Fruit fly (Drosophila melanogaster) whole organism, prepupa: ENCODE measurements around the gene CG43658.
A peak's percentile ranks its signal among the peaks of the same experiment; 100 is the strongest.

Source experiments
- Blimp-1 ChIP-seq: fragments of 200-800 bp; sonication (Bioruptor generic); optimal IDR thresholded peaks from 3 replicates; lab custom pipeline; 2017; ENCODE audit warnings: missing biosample characterization, missing genetic modification characterization, mild to moderate bottlenecking, moderate library complexity, missing genetic modification reagents
- CG10631 ChIP-seq: fragments of 200-800 bp; sonication (Bioruptor generic); optimal IDR thresholded peaks from 2 replicates; lab custom pipeline; 2016; ENCODE audit warnings: missing biosample characterization, missing genetic modification characterization
- CG10669 ChIP-seq: fragments of 200-800 bp; sonication (Bioruptor generic); optimal IDR thresholded peaks from 3 replicates; lab custom pipeline; 2018; ENCODE audit warnings: missing biosample characterization, mild to moderate bottlenecking, missing genetic modification characterization, moderate library complexity
- CG11762 ChIP-seq: fragments of 200-800 bp; sonication (Bioruptor generic); optimal IDR thresholded peaks from 3 replicates; lab custom pipeline; 2016; ENCODE audit warnings: missing biosample characterization, missing genetic modification characterization; ENCODE audit not compliant: insufficient read depth
- CG15336 ChIP-seq: fragments of 200-800 bp; sonication (Bioruptor generic); IDR thresholded peaks from 2 replicates; pipeline ENCODE4 v1.3.6; 2022; ENCODE audit warnings: missing biosample characterization, missing genetic modification characterization
- CG1621 ChIP-seq: fragments of 200-800 bp; sonication (Bioruptor generic); optimal IDR thresholded peaks from 3 replicates; lab custom pipeline; 2018; ENCODE audit warnings: missing biosample characterization, mild to moderate bottlenecking, missing genetic modification characterization
- CG16779 ChIP-seq: fragments of 200-800 bp; sonication (Bioruptor generic); optimal IDR thresholded peaks from 3 replicates; lab custom pipeline; 2017; ENCODE audit warnings: missing biosample characterization, mild to moderate bottlenecking, missing genetic modification characterization
- CG3032 ChIP-seq: fragments of 200-800 bp; optimal IDR thresholded peaks from 2 replicates; lab custom pipeline; 2019; ENCODE audit warnings: missing biosample characterization, mild to moderate bottlenecking, missing genetic modification characterization, moderate library complexity
- CG31627 ChIP-seq: fragments of 200-800 bp; sonication (Bioruptor generic); optimal IDR thresholded peaks from 3 replicates; lab custom pipeline; 2016; ENCODE audit warnings: missing biosample characterization, missing genetic modification characterization
- CG32006 ChIP-seq: fragments of 200-800 bp; sonication (Bioruptor generic); optimal IDR thresholded peaks from 3 replicates; lab custom pipeline; 2017; ENCODE audit warnings: missing biosample characterization, mild to moderate bottlenecking, missing genetic modification characterization
- CG34406 ChIP-seq: fragments of 200-800 bp; sonication (Bioruptor generic); optimal IDR thresholded peaks from 3 replicates; lab custom pipeline; 2016; ENCODE audit warnings: missing biosample characterization, missing genetic modification characterization
- CG4318 ChIP-seq: fragments of 200-800 bp; sonication (Bioruptor generic); optimal IDR thresholded peaks from 3 replicates; lab custom pipeline; 2017; ENCODE audit warnings: missing biosample characterization, mild to moderate bottlenecking, missing genetic modification characterization
- CG6276 ChIP-seq: fragments of 200-800 bp; sonication (Bioruptor generic); optimal IDR thresholded peaks from 2 replicates; lab custom pipeline; 2017; ENCODE audit warnings: missing biosample characterization, mild to moderate bottlenecking, missing genetic modification characterization
- CG6792 ChIP-seq: fragments of 200-800 bp; sonication (Bioruptor generic); optimal IDR thresholded peaks from 3 replicates; lab custom pipeline; 2016; ENCODE audit warnings: missing biosample characterization, missing genetic modification characterization
- CG6808 ChIP-seq: fragments of 200-800 bp; sonication (Bioruptor generic); optimal IDR thresholded peaks from 3 replicates; lab custom pipeline; 2017; ENCODE audit warnings: missing biosample characterization, missing genetic modification characterization, mild to moderate bottlenecking, moderate library complexity, missing genetic modification reagents
- CG6854 ChIP-seq: fragments of 200-800 bp; sonication (Bioruptor generic); optimal IDR thresholded peaks from 2 replicates; lab custom pipeline; 2017; ENCODE audit warnings: missing biosample characterization, mild to moderate bottlenecking, missing genetic modification characterization
- CG7368 ChIP-seq: fragments of 200-800 bp; sonication (Bioruptor generic); optimal IDR thresholded peaks from 3 replicates; lab custom pipeline; 2016; ENCODE audit warnings: missing biosample characterization, missing genetic modification characterization
- CG8119 ChIP-seq: fragments of 200-800 bp; sonication (Bioruptor generic); IDR thresholded peaks from 3 replicates; pipeline ENCODE4 v1.3.6; 2022; ENCODE audit warnings: missing biosample characterization, missing genetic modification characterization
- CG8319 ChIP-seq: fragments of 200-800 bp; sonication (Bioruptor generic); optimal IDR thresholded peaks from 3 replicates; lab custom pipeline; 2016; ENCODE audit warnings: missing biosample characterization, missing genetic modification characterization
- CG8632 ChIP-seq: fragments of 200-800 bp; sonication (Bioruptor generic); optimal IDR thresholded peaks from 3 replicates; lab custom pipeline; 2016; ENCODE audit warnings: missing biosample characterization, missing genetic modification characterization
- Eip75B ChIP-seq: fragments of 200-800 bp; sonication (Bioruptor generic); optimal IDR thresholded peaks from 3 replicates; lab custom pipeline; 2016; ENCODE audit warnings: missing biosample characterization, missing genetic modification characterization
- Eip78C ChIP-seq: fragments of 200-800 bp; sonication (Bioruptor generic); peaks from one replicate; lab custom pipeline; 2016; ENCODE audit warnings: missing biosample characterization, missing genetic modification characterization
- Eip93F ChIP-seq: fragments of 200-800 bp; sonication (Bioruptor generic); optimal IDR thresholded peaks from 2 replicates; lab custom pipeline; 2016; ENCODE audit warnings: missing biosample characterization, mild to moderate bottlenecking, missing genetic modification characterization
- Ets96B ChIP-seq: fragments of 200-800 bp; optimal IDR thresholded peaks from 2 replicates; lab custom pipeline; 2019; ENCODE audit warnings: missing biosample characterization, mild to moderate bottlenecking, missing genetic modification characterization, moderate library complexity
- Gug ChIP-seq: fragments of 200-800 bp; sonication (Bioruptor generic); IDR thresholded peaks from 2 replicates; pipeline ENCODE4 v1.3.6; 2022; ENCODE audit warnings: missing biosample characterization, missing genetic modification characterization
- Hr38 ChIP-seq: sonication (Bioruptor generic); optimal IDR thresholded peaks from 2 replicates; lab custom pipeline; 2016; ENCODE audit warnings: missing biosample characterization, missing genetic modification characterization
- Hr39 ChIP-seq: fragments of 200-800 bp; sonication (Bioruptor generic); optimal IDR thresholded peaks from 2 replicates; lab custom pipeline; 2016; ENCODE audit warnings: missing biosample characterization, missing genetic modification characterization
- Hr4 ChIP-seq: fragments of 200-800 bp; sonication (Bioruptor generic); optimal IDR thresholded peaks from 3 replicates; lab custom pipeline; 2016; ENCODE audit warnings: missing biosample characterization, missing genetic modification characterization
- Met ChIP-seq: fragments of 200-800 bp; sonication (Bioruptor generic); optimal IDR thresholded peaks from 3 replicates; lab custom pipeline; 2016; ENCODE audit warnings: missing biosample characterization, missing genetic modification characterization
- OdsH ChIP-seq: fragments of 200-800 bp; sonication (Bioruptor generic); optimal IDR thresholded peaks from 3 replicates; lab custom pipeline; 2016; ENCODE audit warnings: missing biosample characterization, missing genetic modification characterization
- Smox ChIP-seq: fragments of 200-800 bp; sonication (Bioruptor generic); optimal IDR thresholded peaks from 3 replicates; lab custom pipeline; 2016; ENCODE audit warnings: missing biosample characterization, missing genetic modification characterization
- Sox14 ChIP-seq: fragments of 200-800 bp; sonication (Bioruptor generic); optimal IDR thresholded peaks from 3 replicates; lab custom pipeline; 2016; ENCODE audit warnings: missing biosample characterization, missing genetic modification characterization
- achi ChIP-seq: fragments of 200-800 bp; sonication (Bioruptor generic); optimal IDR thresholded peaks from 3 replicates; lab custom pipeline; 2016; ENCODE audit warnings: missing biosample characterization, missing genetic modification characterization
- cyc ChIP-seq: fragments of 200-800 bp; sonication (Bioruptor generic); optimal IDR thresholded peaks from 3 replicates; lab custom pipeline; 2016; ENCODE audit warnings: missing biosample characterization, missing genetic modification characterization
- eg ChIP-seq: fragments of 200-800 bp; sonication (Bioruptor generic); IDR thresholded peaks from 3 replicates; pipeline ENCODE4 v1.3.6; 2022; ENCODE audit warnings: missing biosample characterization, missing genetic modification characterization
- esn ChIP-seq: fragments of 200-800 bp; sonication (Bioruptor generic); optimal IDR thresholded peaks from 2 replicates; lab custom pipeline; 2016; ENCODE audit warnings: missing biosample characterization, mild to moderate bottlenecking, missing genetic modification characterization, moderate library complexity
- fd85E ChIP-seq: fragments of 200-800 bp; sonication (Bioruptor generic); optimal IDR thresholded peaks from 3 replicates; lab custom pipeline; 2016; ENCODE audit warnings: missing biosample characterization, missing genetic modification characterization
- lz ChIP-seq: fragments of 200-800 bp; sonication (Bioruptor generic); optimal IDR thresholded peaks from 3 replicates; lab custom pipeline; 2016; ENCODE audit warnings: missing biosample characterization, missing genetic modification characterization
- net ChIP-seq: fragments of 200-800 bp; sonication (Bioruptor generic); optimal IDR thresholded peaks from 3 replicates; lab custom pipeline; 2016; ENCODE audit warnings: missing biosample characterization, missing genetic modification characterization
- salr ChIP-seq, 2 experiments: fragments of 200-800 bp; sonication (Bioruptor generic); optimal IDR thresholded peaks; 3 replicates each; lab custom pipeline; 2016 to 2018; ENCODE audit warnings: missing biosample characterization in 2 of 2, missing genetic modification characterization in 2 of 2, mild to moderate bottlenecking in 1 of 2
- ss ChIP-seq, 2 experiments: fragments of 200-800 bp; sonication (Bioruptor generic); optimal IDR thresholded peaks; 2 replicates in 1 of 2; 3 replicates in 1 of 2; lab custom pipeline; 2017 to 2018; ENCODE audit warnings: mild to moderate bottlenecking in 2 of 2, missing biosample characterization in 2 of 2, missing genetic modification characterization in 2 of 2, moderate library complexity in 1 of 2
- svp ChIP-seq: fragments of 200-800 bp; sonication (Bioruptor generic); peaks from one replicate; lab custom pipeline; 2016; ENCODE audit warnings: missing biosample characterization, missing genetic modification characterization
- topi ChIP-seq: fragments of 200-800 bp; sonication (Bioruptor generic); optimal IDR thresholded peaks from 3 replicates; lab custom pipeline; 2016; ENCODE audit warnings: missing biosample characterization, missing genetic modification characterization
- vri ChIP-seq: fragments of 200-800 bp; sonication (Bioruptor generic); optimal IDR thresholded peaks from 3 replicates; lab custom pipeline; 2016; ENCODE audit warnings: missing biosample characterization, mild to moderate bottlenecking, missing genetic modification characterization

The CG43658 gene

DNA sequence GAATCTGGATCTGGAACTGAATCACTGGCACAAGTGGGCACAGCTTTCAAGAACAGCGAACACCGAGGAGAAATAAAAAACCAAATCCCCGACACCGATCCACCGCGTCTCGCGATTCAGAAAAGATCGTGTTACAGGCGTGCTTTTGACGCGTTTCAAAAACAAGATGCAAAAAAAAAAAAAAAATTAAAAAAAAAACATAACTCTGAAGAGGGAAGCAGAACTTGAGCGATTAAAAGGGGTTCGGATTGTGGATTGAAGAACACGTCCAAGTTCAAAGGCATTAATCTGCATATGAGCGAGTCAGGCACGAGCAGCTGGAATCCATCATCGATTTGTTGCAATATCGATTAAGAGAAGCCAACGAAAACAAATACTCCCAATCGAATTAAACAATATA lies 38.4 kb downstream of the CG43658 start (continued):
- TF ChIP-seq CG6808 (GFP tag; lab: Kevin White, UChicago), result peak; percentile 57
- TF ChIP-seq Eip75B (GFP tag; lab: Kevin White, UChicago), result no peak
- no peak for TF ChIP-seq Met (GFP tag; lab: Kevin White, UChicago)
- no peak for TF ChIP-seq topi
- peak; percentile 31 for TF ChIP-seq Ets96B (tag; lab: Kevin White, UChicago)
- no peak for TF ChIP-seq Hr38
- TF ChIP-seq CG6792 (GFP tag; lab: Kevin White, UChicago), result no peak
- no peak for TF ChIP-seq Gug (GFP tag; lab: Robert Waterston, UW)
- TF ChIP-seq CG3032 (tag; lab: Kevin White, UChicago), result peak; percentile 10
- TF ChIP-seq CG7368, result no peak

DNA sequence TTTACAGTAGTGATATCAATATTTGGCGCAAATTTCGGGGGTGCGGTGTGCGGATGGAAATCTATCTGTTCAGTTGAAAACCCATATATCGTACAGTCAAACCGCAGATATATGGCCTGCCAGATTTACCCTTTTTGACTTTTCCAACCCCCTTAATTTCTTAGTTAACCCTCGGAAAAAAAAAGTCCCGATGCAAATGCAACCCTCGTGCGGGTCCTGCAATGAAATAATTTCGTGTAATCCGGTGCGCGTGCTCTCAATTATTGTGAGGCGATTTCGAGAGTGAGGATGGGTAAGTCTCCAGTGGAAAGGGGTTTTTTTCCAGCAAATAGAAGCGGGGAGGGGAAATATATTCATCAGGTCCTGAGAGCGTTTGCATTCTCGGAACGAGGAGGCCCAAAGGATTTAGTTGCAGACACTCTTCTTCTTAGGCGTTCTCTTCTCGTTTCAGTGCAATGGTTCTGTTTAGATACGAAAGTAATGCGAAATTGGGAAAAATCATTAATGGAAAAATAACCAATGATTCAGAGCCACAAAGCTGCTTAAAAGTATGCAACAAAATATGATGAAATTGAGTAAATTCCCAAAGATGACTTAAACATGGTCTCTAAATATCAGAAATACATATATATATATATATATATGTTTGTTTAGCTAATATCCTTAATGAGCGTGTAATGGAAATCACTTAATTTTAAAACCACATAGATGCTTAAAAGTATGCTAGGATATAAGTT lies 40.1 kb downstream of the CG43658 start:
- no peak for TF ChIP-seq Hr39 (GFP tag; lab: Kevin White, UChicago)
- no peak for TF ChIP-seq CG31627 (GFP tag; lab: Kevin White, UChicago)
- TF ChIP-seq Eip75B (GFP tag; lab: Kevin White, UChicago), result no peak
- TF ChIP-seq CG6854 (GFP tag; lab: Kevin White, UChicago), result no peak
- no peak for TF ChIP-seq CG15336
- no peak for TF ChIP-seq ss (GFP tag; optimal IDR thresholded peaks at IDR 0.05; lab: Kevin White, UChicago)
- no peak for TF ChIP-seq CG4318 (GFP tag; lab: Kevin White, UChicago)
- no peak for TF ChIP-seq esn (GFP tag; lab: Kevin White, UChicago)
- no peak for TF ChIP-seq CG6808 (GFP tag; lab: Kevin White, UChicago)
- TF ChIP-seq Hr4 (GFP tag; lab: Kevin White, UChicago), result no peak
- no peak for TF ChIP-seq CG3032 (tag; lab: Kevin White, UChicago)
- TF ChIP-seq achi (GFP tag; lab: Kevin White, UChicago), result no peak
- no peak for TF ChIP-seq CG34406
- no peak for TF ChIP-seq CG10669 (GFP tag; lab: Kevin White, UChicago)

DNA sequence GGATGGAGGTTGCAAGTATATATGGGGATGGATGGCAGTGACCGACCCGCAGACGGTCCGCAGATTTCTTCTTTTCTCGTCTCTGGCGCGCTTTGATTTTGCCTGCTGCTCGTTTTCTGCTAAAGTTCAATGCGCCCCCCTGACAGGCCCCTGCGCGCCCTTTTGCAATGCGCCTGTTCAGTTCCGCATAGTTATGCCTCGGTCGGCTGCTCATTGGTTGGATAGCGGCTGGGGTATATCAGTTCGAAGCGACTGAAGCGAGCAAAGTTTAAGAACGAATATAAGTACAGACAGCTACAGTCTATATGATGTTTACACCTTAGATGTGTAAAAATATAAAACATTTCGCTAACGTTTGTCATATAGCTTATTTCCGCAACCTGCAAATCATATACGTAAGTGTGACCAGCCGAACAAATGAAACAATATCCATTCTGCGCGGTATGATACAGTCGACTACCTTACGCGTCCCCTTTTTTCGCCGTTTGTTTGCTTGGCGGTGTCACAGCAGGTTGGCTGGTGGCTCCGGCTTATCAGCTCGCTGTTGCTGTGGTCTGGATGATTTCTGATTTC lies 42.8 kb downstream of the CG43658 start:
- peak; percentile 25 for TF ChIP-seq cyc (GFP tag; lab: Kevin White, UChicago)
- peak; percentile 32 for TF ChIP-seq Eip75B (GFP tag; lab: Kevin White, UChicago)
- no peak for TF ChIP-seq CG16779
- TF ChIP-seq vri (GFP tag; lab: Kevin White, UChicago), result no peak
- no peak for TF ChIP-seq Hr38
- peak; percentile 54 for TF ChIP-seq CG31627 (GFP tag; lab: Kevin White, UChicago)
- 0 out of 3 replicates have a peak, but pooled peaks have one; percentile 30 for TF ChIP-seq eg
- peak; percentile 60 for TF ChIP-seq esn (GFP tag; lab: Kevin White, UChicago)
- TF ChIP-seq svp (GFP tag; lab: Kevin White, UChicago), result peak; percentile 87
- TF ChIP-seq fd85E (GFP tag; lab: Kevin White, UChicago), result no peak
- TF ChIP-seq CG8632, result peak; percentile 38
- peak; percentile 78 for TF ChIP-seq CG32006 (GFP tag; lab: Kevin White, UChicago)
- TF ChIP-seq CG10631 (GFP tag; lab: Kevin White, UChicago), result peak; percentile 39
- peak; percentile 25 to 44 for TF ChIP-seq salr (GFP tag; optimal IDR thresholded peaks at IDR 0.05; lab: Kevin White, UChicago)
- TF ChIP-seq CG11762 (GFP tag; lab: Kevin White, UChicago), result no peak
- peak; percentile 75 for TF ChIP-seq Sox14
- peak; percentile 25 for TF ChIP-seq CG8319 (GFP tag; lab: Kevin White, UChicago)
- TF ChIP-seq Blimp-1 (GFP tag; lab: Kevin White, UChicago), result peak; percentile 12
- peak; percentile 89 for TF ChIP-seq Eip78C (GFP tag; lab: Kevin White, UChicago)
- peak; percentile 66 for TF ChIP-seq CG8119
- peak; percentile 60 for TF ChIP-seq CG15336
- peak; percentile 57 for TF ChIP-seq lz (GFP tag; lab: Kevin White, UChicago)
- TF ChIP-seq CG6276, result peak; percentile 56
- TF ChIP-seq Eip93F (GFP tag; lab: Kevin White, UChicago), result no peak
- peak; percentile 58 for TF ChIP-seq CG1621
- peak; percentile 3 to 37 for TF ChIP-seq ss (GFP tag; optimal IDR thresholded peaks at IDR 0.05; lab: Kevin White, UChicago)
- peak; percentile 16 for TF ChIP-seq CG6808 (GFP tag; lab: Kevin White, UChicago)
- peak; percentile 52 for TF ChIP-seq OdsH
- peak; percentile 43 for TF ChIP-seq Smox (GFP tag; lab: Kevin White, UChicago)
- TF ChIP-seq Gug (GFP tag; lab: Robert Waterston, UW), result 0 out of 2 replicates have a peak, but pooled peaks have one; percentile 30
- TF ChIP-seq net (GFP tag; lab: Kevin White, UChicago), result peak; percentile 50
- peak; percentile 58 for TF ChIP-seq Hr4 (GFP tag; lab: Kevin White, UChicago)
- TF ChIP-seq Hr39 (GFP tag; lab: Kevin White, UChicago), result peak; percentile 59
- TF ChIP-seq achi (GFP tag; lab: Kevin White, UChicago), result peak; percentile 60
